Worm (Caenorhabditis elegans): ENCODE measurements around the gene igdb-2.
"Not testable (repeated sequence)": the region's sequence is repeated elsewhere in the genome, so short reads cannot be mapped to it uniquely, and the experiment has no call there.

The igdb-2 gene

DNA sequence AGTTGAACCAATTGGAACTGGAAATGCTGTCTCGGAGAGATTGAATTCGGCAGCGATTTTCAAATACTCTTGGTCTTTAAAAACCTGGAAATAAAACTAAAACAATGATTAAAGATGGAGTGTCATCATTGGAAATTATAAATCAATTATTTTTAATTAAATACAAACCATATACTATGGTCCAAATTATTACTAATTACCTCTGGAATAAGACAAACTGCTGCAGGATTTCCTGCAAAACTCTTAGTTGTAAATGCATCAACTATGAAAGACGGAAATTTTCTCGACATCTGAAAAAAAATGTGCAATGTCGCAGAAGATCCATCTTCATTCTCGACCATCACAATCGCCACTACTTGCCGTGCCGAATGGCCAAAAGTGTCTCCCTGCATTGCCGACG, 10.3 kb downstream of the igdb-2 start, which contains the start of gene igdb-1:
igdb-1 (plus strand) TSS at position 301 of the 400 bp plus-strand sequence.
- TF ChIP-seq lag-1 (GFP tag; IDR thresholded peaks at IDR 0.05); snpc-3.4 (tag; optimal IDR thresholded peaks at IDR 0.05); tlf-1 (GFP tag; optimal IDR thresholded peaks at IDR 0.05): not testable (repeated sequence)

DNA sequence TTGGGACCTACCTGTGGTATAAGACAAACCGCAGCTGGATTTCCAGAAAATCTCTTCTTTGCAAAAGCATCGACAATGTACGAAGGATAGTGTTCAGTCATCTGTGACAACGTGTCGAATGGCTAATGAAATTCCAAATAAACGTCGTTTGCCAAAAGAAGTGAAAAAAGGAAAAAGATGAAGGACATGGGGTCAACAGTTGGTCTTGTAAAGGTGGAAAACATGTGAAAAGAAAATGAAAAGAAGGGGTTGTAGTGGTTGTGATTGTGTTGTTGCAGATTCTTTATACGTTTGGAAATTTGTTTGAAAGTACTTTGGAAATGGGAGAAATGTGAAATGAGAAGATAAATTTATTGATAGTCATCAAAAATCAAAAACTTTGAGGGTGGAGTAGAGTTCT, 16.0 kb downstream of the igdb-2 start, which contains the start of gene T04A11.4:
T04A11.4 (minus strand) TSS at position 101 of the 400 bp plus-strand sequence.
- TF ChIP-seq zim-3 (tag; optimal IDR thresholded peaks at IDR 0.05); egrh-3 (GFP tag; IDR thresholded peaks at IDR 0.05); pha-4 (tag; optimal IDR thresholded peaks at IDR 0.05): not testable (repeated sequence)

DNA sequence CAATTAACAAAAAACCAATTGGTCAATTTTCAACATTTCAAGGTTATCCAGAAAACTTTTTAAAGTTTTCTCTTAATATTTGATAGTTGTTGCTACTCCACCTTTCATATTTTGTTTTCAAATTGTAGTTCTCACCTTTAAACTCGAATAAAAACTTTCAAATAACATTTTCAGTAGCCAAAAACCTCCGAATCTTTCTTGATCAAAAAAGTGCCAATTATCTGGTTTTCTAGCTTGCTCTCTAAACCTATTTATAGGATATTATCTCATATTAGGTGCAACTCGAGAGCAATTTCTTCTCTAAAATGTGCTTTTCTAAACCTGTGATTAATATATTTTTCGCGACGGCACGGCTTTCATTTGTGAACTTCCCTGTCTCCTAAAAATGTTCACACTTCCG, 18.7 kb downstream of the igdb-2 start, which contains the start of gene sru-26:
sru-26 (plus strand) TSS at position 301 of the 400 bp plus-strand sequence.
- no peak for TF ChIP-seq fkh-3 (tag; optimal IDR thresholded peaks at IDR 0.05)
- TF ChIP-seq lin-35 (GFP tag; optimal IDR thresholded peaks at IDR 0.05): no peak
- TF ChIP-seq snpc-3.4 (tag; optimal IDR thresholded peaks at IDR 0.05): no peak
- no peak for TF ChIP-seq lir-1 (GFP tag; conservative IDR thresholded peaks at IDR 0.05)

DNA sequence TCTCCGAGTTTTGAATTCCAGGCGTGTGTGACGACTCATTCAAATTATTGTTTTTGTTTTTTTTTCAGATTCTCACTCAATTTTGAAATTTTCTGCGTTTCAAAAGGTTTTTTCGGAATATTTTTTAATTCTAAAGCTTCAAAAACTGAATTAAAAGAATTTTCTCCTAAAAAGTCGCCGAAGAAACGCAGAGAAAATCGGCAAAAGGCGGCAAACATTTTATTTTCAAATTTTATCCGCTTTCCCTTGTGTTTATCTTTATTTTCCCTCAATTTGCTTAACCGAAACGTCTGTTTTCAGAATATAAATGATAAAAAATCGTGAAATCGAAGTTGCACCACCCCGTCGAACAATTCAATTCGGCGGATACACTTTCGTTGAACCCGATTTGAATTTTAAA, 22.0 kb downstream of the igdb-2 start, which contains the start of gene him-6:
him-6 (plus strand) TSS at position 301 of the 400 bp plus-strand sequence.
- TF ChIP-seq bed-1 (GFP tag; IDR thresholded peaks at IDR 0.05) (no peak), unc-62 (GFP tag; optimal IDR thresholded peaks at IDR 0.05) (no peak), nfya-1 (tag; optimal IDR thresholded peaks at IDR 0.05; ENCODE audit: borderline replicate concordance, insufficient read depth) (no peak), ztf-28 (GFP tag; IDR thresholded peaks at IDR 0.05) (no peak), ztf-22 (GFP tag; optimal IDR thresholded peaks at IDR 0.05) (no peak), Y79H2A.3 (GFP tag; conservative IDR thresholded peaks at IDR 0.05) (no peak), zim-3 (tag; optimal IDR thresholded peaks at IDR 0.05) (no peak), die-1 (tag; optimal IDR thresholded peaks at IDR 0.05) (no peak), F49E8.2 (tag; optimal IDR thresholded peaks at IDR 0.05; ENCODE audit: insufficient read depth) (no peak), hsf-1 (GFP tag; IDR thresholded peaks at IDR 0.05) (no peak)

DNA sequence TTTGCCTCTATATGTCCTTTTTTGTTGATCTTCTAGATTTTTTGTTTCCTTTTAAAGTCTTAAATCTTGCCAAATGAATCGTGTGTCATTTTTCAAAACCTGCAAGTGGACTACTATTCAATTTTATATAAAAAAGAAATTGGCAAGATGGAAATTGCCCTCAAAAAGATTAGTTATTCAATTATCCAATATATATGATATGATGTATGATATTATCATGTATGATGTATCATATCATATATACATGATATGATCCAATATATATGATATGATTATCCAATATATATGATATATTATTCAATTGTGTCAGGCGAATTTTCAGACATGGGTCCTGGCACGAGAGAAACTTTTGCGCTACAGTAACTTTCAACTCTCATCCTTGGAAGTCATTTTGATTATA, 26.7 kb downstream of the igdb-2 start, which contains the start of gene sru-20:
sru-20 (plus strand) TSS at position 301 of the 400 bp plus-strand sequence.
- TF ChIP-seq him-1 (tag; optimal IDR thresholded peaks at IDR 0.05) (no peak), ama-1 (optimal IDR thresholded peaks at IDR 0.05) (no peak), ama-1 (GFP tag; optimal IDR thresholded peaks at IDR 0.05) (peak in 1 of 2 experiments; percentile 30)

DNA sequence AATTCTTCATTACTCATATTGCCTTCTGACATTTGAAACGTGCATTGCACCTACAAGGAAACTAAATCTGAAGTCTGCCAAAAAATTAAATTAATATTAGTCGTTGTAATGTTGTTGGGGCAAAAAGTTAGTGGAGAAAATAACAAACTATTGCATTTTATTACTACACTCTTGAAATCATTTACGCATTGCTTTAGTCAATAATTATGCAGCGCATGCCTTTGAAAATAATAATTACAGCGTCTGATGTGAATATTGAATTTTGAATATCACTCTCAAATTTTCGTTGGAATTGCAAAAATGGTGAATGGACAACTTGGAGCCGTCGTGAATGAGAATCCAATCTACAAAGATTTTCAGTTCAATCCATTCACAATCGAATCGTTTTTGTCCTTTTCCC, 29.8 kb downstream of the igdb-2 start, which contains the start of gene sru-19:
sru-19 (plus strand) TSS at position 301 of the 400 bp plus-strand sequence.
- no peak for TF ChIP-seq unc-130 (GFP tag; optimal IDR thresholded peaks at IDR 0.05)
- no peak for TF ChIP-seq F33H1.4 (GFP tag; IDR thresholded peaks at IDR 0.05)
- TF ChIP-seq egl-18 (GFP tag; IDR thresholded peaks at IDR 0.05): no peak
- no peak for TF ChIP-seq ztf-6 (GFP tag; IDR thresholded peaks at IDR 0.05)
- TF ChIP-seq bed-1 (GFP tag; IDR thresholded peaks at IDR 0.05): no peak

DNA sequence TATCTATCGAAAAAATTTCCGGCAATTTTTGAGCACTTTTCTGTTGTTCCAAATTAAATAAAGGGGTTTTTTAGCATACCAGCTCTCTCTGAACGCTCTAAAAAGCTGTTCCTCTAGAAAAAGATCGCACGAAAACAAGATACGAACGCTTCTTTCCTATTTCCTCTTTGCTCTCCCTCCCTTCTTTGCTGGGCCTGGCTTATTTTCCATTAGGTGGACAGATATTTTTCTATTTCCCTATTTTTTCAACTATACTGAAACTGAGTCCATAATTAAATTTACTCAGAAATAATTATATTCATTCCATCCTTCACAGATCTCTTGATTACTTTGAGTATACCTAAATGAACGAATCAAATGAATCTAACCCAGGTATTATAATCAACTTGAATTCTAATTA, 33.5 kb downstream of the igdb-2 start, which contains the start of gene sru-18:
sru-18 (plus strand) TSS at position 301 of the 400 bp plus-strand sequence.
- no peak for TF ChIP-seq T07F8.4 (tag; optimal IDR thresholded peaks at IDR 0.05)
- no peak for TF ChIP-seq sea-2 (GFP tag; IDR thresholded peaks at IDR 0.05)
- TF ChIP-seq attf-6 (GFP tag; IDR thresholded peaks at IDR 0.05): no peak
